Fruit fly (Drosophila melanogaster) whole organism, embryonic: Measurements from ENCODE around the gene CG6739.

Experiments used
- Abd-B ChIP-seq: fragments of 200-800 bp; sonication (Bioruptor generic); optimal IDR thresholded peaks from 2 replicates; lab custom pipeline; 2018; ENCODE audit warnings: missing biosample characterization, mild to moderate bottlenecking, missing genetic modification characterization, moderate library complexity
- Atf-2 ChIP-seq: fragments of 200-800 bp; sonication (Bioruptor generic); optimal IDR thresholded peaks from 2 replicates; lab custom pipeline; 2016; ENCODE audit warnings: missing biosample characterization, missing genetic modification characterization
- CG10462 ChIP-seq: fragments of 200-800 bp; sonication (Bioruptor generic); optimal IDR thresholded peaks from 2 replicates; lab custom pipeline; 2016; ENCODE audit warnings: missing biosample characterization, missing genetic modification characterization
- CG11247 ChIP-seq: fragments of 200-800 bp; sonication (Bioruptor generic); IDR thresholded peaks from 2 replicates; pipeline ENCODE4 v1.3.6; 2022; ENCODE audit warnings: missing biosample characterization, missing genetic modification characterization
- CG11398 ChIP-seq: fragments of 200-800 bp; sonication (Bioruptor generic); optimal IDR thresholded peaks from 2 replicates; lab custom pipeline; 2016; ENCODE audit warnings: missing biosample characterization, missing genetic modification characterization
- CG12236 ChIP-seq: fragments of 200-800 bp; sonication (Bioruptor generic); optimal IDR thresholded peaks from 2 replicates; lab custom pipeline; 2016; ENCODE audit warnings: missing biosample characterization, missing genetic modification characterization
- CG12299 ChIP-seq: fragments of 200-800 bp; sonication (Bioruptor generic); optimal IDR thresholded peaks from 2 replicates; lab custom pipeline; 2018; ENCODE audit warnings: missing biosample characterization, mild to moderate bottlenecking, missing genetic modification characterization
- CG12769 ChIP-seq: fragments of 200-800 bp; sonication (Bioruptor generic); optimal IDR thresholded peaks from 2 replicates; lab custom pipeline; 2019; ENCODE audit warnings: missing biosample characterization, mild to moderate bottlenecking, missing genetic modification characterization, moderate library complexity
- CG15601 ChIP-seq: fragments of 200-800 bp; sonication (Bioruptor generic); optimal IDR thresholded peaks from 3 replicates; lab custom pipeline; 2019; ENCODE audit warnings: missing biosample characterization, mild to moderate bottlenecking, missing genetic modification characterization, moderate library complexity
- CG16813 ChIP-seq: fragments of 200-800 bp; sonication (Bioruptor generic); IDR thresholded peaks from 3 replicates; pipeline ENCODE4 v1.3.6; 2022; ENCODE audit warnings: missing biosample characterization, missing genetic modification characterization; ENCODE audit not compliant: partially characterized antibody
- CG17328 ChIP-seq: fragments of 200-800 bp; sonication (Bioruptor generic); IDR thresholded peaks from 2 replicates; pipeline ENCODE4 v1.3.6; 2022; ENCODE audit warnings: missing biosample characterization, missing genetic modification characterization
- CG17359 ChIP-seq: fragments of 200-800 bp; sonication (Bioruptor generic); optimal IDR thresholded peaks from 3 replicates; lab custom pipeline; 2018; ENCODE audit warnings: missing biosample characterization, mild to moderate bottlenecking, missing genetic modification characterization, moderate library complexity
- CG17385 ChIP-seq: fragments of 200-800 bp; sonication (Bioruptor generic); optimal IDR thresholded peaks from 3 replicates; lab custom pipeline; 2018; ENCODE audit warnings: missing biosample characterization, mild to moderate bottlenecking, missing genetic modification characterization
- CG18476 ChIP-seq: fragments of 200-800 bp; sonication (Bioruptor generic); optimal IDR thresholded peaks from 2 replicates; lab custom pipeline; 2016; ENCODE audit warnings: missing biosample characterization, mild to moderate bottlenecking, missing genetic modification characterization
- CG2875 ChIP-seq: fragments of 200-800 bp; sonication (Bioruptor generic); optimal IDR thresholded peaks from 2 replicates; lab custom pipeline; 2017; ENCODE audit warnings: missing biosample characterization, mild to moderate bottlenecking, missing genetic modification characterization, missing genetic modification reagents
- CG34224 ChIP-seq: fragments of 200-800 bp; sonication (Bioruptor generic); IDR thresholded peaks from 3 replicates; pipeline ENCODE4 v1.3.6; 2022; ENCODE audit warnings: missing biosample characterization, missing genetic modification characterization; ENCODE audit not compliant: partially characterized antibody
- CG34376 ChIP-seq: fragments of 200-800 bp; sonication (Bioruptor generic); optimal IDR thresholded peaks from 2 replicates; lab custom pipeline; 2018; ENCODE audit warnings: missing biosample characterization, mild to moderate bottlenecking, missing genetic modification characterization
- CG3995 ChIP-seq: fragments of 200-800 bp; sonication (Bioruptor generic); optimal IDR thresholded peaks from 3 replicates; lab custom pipeline; 2016; ENCODE audit warnings: missing biosample characterization, missing genetic modification characterization
- CG4282 ChIP-seq: fragments of 200-800 bp; sonication (Bioruptor generic); optimal IDR thresholded peaks from 2 replicates; lab custom pipeline; 2016; ENCODE audit warnings: missing biosample characterization, missing genetic modification characterization
- CG4707 ChIP-seq: fragments of 200-800 bp; sonication (Bioruptor generic); optimal IDR thresholded peaks from 2 replicates; lab custom pipeline; 2018; ENCODE audit warnings: missing biosample characterization, mild to moderate bottlenecking, missing genetic modification characterization, moderate library complexity
- CG9932 ChIP-seq: fragments of 200-800 bp; sonication (Bioruptor generic); IDR thresholded peaks from 2 replicates; pipeline ENCODE4 v1.3.6; 2022; ENCODE audit warnings: missing biosample characterization, missing genetic modification characterization
- Dip3 ChIP-seq: fragments of 200-800 bp; sonication (Bioruptor generic); optimal IDR thresholded peaks from 3 replicates; lab custom pipeline; 2016; ENCODE audit warnings: missing biosample characterization, missing genetic modification characterization
- GATAe ChIP-seq: fragments of 200-800 bp; sonication (Bioruptor generic); conservative IDR thresholded peaks from 2 replicates; pipeline ENCODE4 v1.3.6; 2022; ENCODE audit warnings: missing biosample characterization, missing genetic modification characterization
- Opbp ChIP-seq: fragments of 200-800 bp; sonication (Bioruptor generic); IDR thresholded peaks from 3 replicates; pipeline ENCODE4 v1.3.6; 2022; ENCODE audit warnings: missing biosample characterization, missing genetic modification characterization; ENCODE audit not compliant: partially characterized antibody
- Pdp1 ChIP-seq, 2 experiments: fragments of 200-800 bp; sonication (Bioruptor generic); optimal IDR thresholded peaks; 3 replicates each; lab custom pipeline; 2016; ENCODE audit warnings: missing biosample characterization in 2 of 2, missing genetic modification characterization in 2 of 2, mild to moderate bottlenecking in 1 of 2, moderate library complexity in 1 of 2
- Ravus ChIP-seq: fragments of 200-800 bp; sonication (Bioruptor generic); IDR thresholded peaks from 2 replicates; pipeline ENCODE4 v1.3.6; 2022; ENCODE audit warnings: missing biosample characterization, missing genetic modification characterization
- Rfx ChIP-seq: fragments of 200-800 bp; sonication (Bioruptor generic); IDR thresholded peaks from 2 replicates; pipeline ENCODE4 v1.3.6; 2022; ENCODE audit warnings: missing biosample characterization, missing genetic modification characterization
- Scr ChIP-seq: fragments of 200-800 bp; sonication (Bioruptor generic); IDR thresholded peaks from 2 replicates; pipeline ENCODE4 v1.3.6; 2022; ENCODE audit warnings: missing biosample characterization, missing genetic modification characterization; ENCODE audit not compliant: partially characterized antibody
- al ChIP-seq: fragments of 200-800 bp; sonication (Bioruptor generic); IDR thresholded peaks from 2 replicates; pipeline ENCODE4 v1.3.6; 2022; ENCODE audit warnings: missing biosample characterization, missing genetic modification characterization
- ato ChIP-seq: fragments of 200-800 bp; sonication (Bioruptor generic); IDR thresholded peaks from 2 replicates; pipeline ENCODE4 v1.3.6; 2022; ENCODE audit warnings: missing biosample characterization, missing genetic modification characterization; ENCODE audit not compliant: partially characterized antibody
- bigmax ChIP-seq: fragments of 200-800 bp; sonication (Bioruptor generic); optimal IDR thresholded peaks from 2 replicates; lab custom pipeline; 2018; ENCODE audit warnings: missing biosample characterization, mild to moderate bottlenecking, missing genetic modification characterization
- ci ChIP-seq: fragments of 200-800 bp; sonication (Bioruptor generic); IDR thresholded peaks from 3 replicates; pipeline ENCODE4 v1.3.6; 2022; ENCODE audit warnings: missing biosample characterization, missing genetic modification characterization
- dm ChIP-seq: fragments of 200-800 bp; sonication (Bioruptor generic); optimal IDR thresholded peaks from 3 replicates; lab custom pipeline; 2016; ENCODE audit warnings: missing biosample characterization, missing genetic modification characterization
- ems ChIP-seq: fragments of 200-800 bp; sonication (Bioruptor generic); optimal IDR thresholded peaks from 3 replicates; lab custom pipeline; 2016; ENCODE audit warnings: missing biosample characterization, missing genetic modification characterization
- eve ChIP-seq, 2 experiments: fragments of >200 bp; optimal IDR thresholded peaks; 2 replicates each; lab custom pipeline; 2017; ENCODE audit warnings: missing biosample characterization in 2 of 2, missing genetic modification characterization in 2 of 2
- hbn ChIP-seq: fragments of 200-800 bp; sonication (Bioruptor generic); IDR thresholded peaks from 2 replicates; pipeline ENCODE4 v1.3.6; 2022; ENCODE audit warnings: missing biosample characterization, missing genetic modification characterization; ENCODE audit not compliant: partially characterized antibody
- hkb ChIP-seq, 2 experiments: fragments of 200-800 bp in 1 of 2; fragments of >200 bp in 1 of 2; sonication (Bioruptor generic) in 1 of 2; IDR thresholded peaks in 1 of 2; optimal IDR thresholded peaks in 1 of 2; 2 replicates each; pipeline versions ENCODE4 v1.3.6 to Lab custom; 2017 to 2022; ENCODE audit warnings: missing biosample characterization in 1 of 2, missing genetic modification characterization in 1 of 2
- kah ChIP-seq: fragments of 200-800 bp; sonication (Bioruptor generic); optimal IDR thresholded peaks from 2 replicates; lab custom pipeline; 2018; ENCODE audit warnings: missing biosample characterization, mild to moderate bottlenecking, missing genetic modification characterization
- pfk ChIP-seq: fragments of 200-800 bp; sonication (Bioruptor generic); optimal IDR thresholded peaks from 2 replicates; lab custom pipeline; 2018; ENCODE audit warnings: missing biosample characterization, mild to moderate bottlenecking, missing genetic modification characterization, moderate library complexity
- pho ChIP-seq: fragments of 200-800 bp; sonication (Bioruptor generic); optimal IDR thresholded peaks from 2 replicates; lab custom pipeline; 2016; ENCODE audit warnings: missing biosample characterization, missing genetic modification characterization
- sc ChIP-seq, 3 experiments: fragments of >200 bp in 2 of 3; fragments of 200-800 bp in 1 of 3; sonication (Bioruptor generic) in 1 of 3; optimal IDR thresholded peaks; 2 replicates in 2 of 3; 3 replicates in 1 of 3; lab custom pipeline; 2017; ENCODE audit warnings: mild to moderate bottlenecking in 1 of 3, missing biosample characterization in 1 of 3, missing genetic modification characterization in 1 of 3, missing genetic modification reagents in 1 of 3
- sens-2 ChIP-seq: fragments of 200-800 bp; sonication (Bioruptor generic); IDR thresholded peaks from 2 replicates; pipeline ENCODE4 v1.3.6; 2022; ENCODE audit warnings: missing biosample characterization, missing genetic modification characterization
- sim ChIP-seq: fragments of 200-800 bp; sonication (Bioruptor generic); IDR thresholded peaks from 2 replicates; pipeline ENCODE4 v1.3.6; 2022; ENCODE audit warnings: missing biosample characterization, missing genetic modification characterization
- sisA ChIP-seq: fragments of 200-800 bp; sonication (Bioruptor generic); IDR thresholded peaks from 2 replicates; pipeline ENCODE4 v1.3.6; 2022; ENCODE audit warnings: missing biosample characterization, missing genetic modification characterization
- stc ChIP-seq: fragments of 200-800 bp; sonication (Bioruptor generic); IDR thresholded peaks from 2 replicates; pipeline ENCODE4 v1.3.6; 2022; ENCODE audit warnings: missing biosample characterization, missing genetic modification characterization
- tin ChIP-seq: fragments of 200-800 bp; sonication (Bioruptor generic); optimal IDR thresholded peaks from 3 replicates; lab custom pipeline; 2016; ENCODE audit warnings: missing biosample characterization, missing genetic modification characterization
- wor ChIP-seq: fragments of 200-800 bp; sonication (Bioruptor generic); IDR thresholded peaks from 2 replicates; pipeline ENCODE4 v1.3.6; 2022; ENCODE audit warnings: missing biosample characterization, missing genetic modification characterization
- z ChIP-seq: fragments of 200-800 bp; sonication (Bioruptor generic); IDR thresholded peaks from 3 replicates; pipeline ENCODE4 v1.3.6; 2022; ENCODE audit warnings: missing biosample characterization, missing genetic modification characterization
- zen ChIP-seq: fragments of 200-800 bp; sonication (Bioruptor generic); optimal IDR thresholded peaks from 3 replicates; lab custom pipeline; 2018; ENCODE audit warnings: missing biosample characterization, mild to moderate bottlenecking, missing genetic modification characterization, moderate library complexity
- zf30C ChIP-seq: fragments of 200-800 bp; sonication (Bioruptor generic); optimal IDR thresholded peaks from 3 replicates; lab custom pipeline; 2018; ENCODE audit warnings: missing biosample characterization, mild to moderate bottlenecking, missing genetic modification characterization

The CG6739 gene

dm6 chr2L:7596862-7597261, 11.3 kb upstream of the CG6739 start (continued):
- peak; percentile 48 for TF ChIP-seq CG4282 (GFP tag; lab: Kevin White, UChicago)
- no peak for TF ChIP-seq Rfx (GFP tag; lab: Robert Waterston, UW)
- peak; percentile 57 to 78 for TF ChIP-seq Pdp1 (GFP tag; optimal IDR thresholded peaks at IDR 0.05; lab: Kevin White, UChicago)
- no peak for TF ChIP-seq Scr (GFP tag; lab: Robert Waterston, UW)
- peak; percentile 71 for TF ChIP-seq stc
- no peak for TF ChIP-seq al (GFP tag; lab: Robert Waterston, UW)
- TF ChIP-seq CG12236: peak; percentile 77
- peak; percentile 70 for TF ChIP-seq kah (GFP tag; lab: Kevin White, UChicago)
- TF ChIP-seq Dip3 (GFP tag; lab: Kevin White, UChicago): peak; percentile 38
- no peak for TF ChIP-seq CG34224 (GFP tag; lab: Robert Waterston, UW)
- TF ChIP-seq ems (GFP tag; lab: Kevin White, UChicago): peak; percentile 79
- peak; percentile 94 for TF ChIP-seq sens-2 (GFP tag; lab: Robert Waterston, UW)
- TF ChIP-seq CG15601 (tag; lab: Kevin White, UChicago): peak; percentile 87
- peak; percentile 47 for TF ChIP-seq CG12769 (tag; lab: Kevin White, UChicago)
- TF ChIP-seq bigmax (GFP tag; lab: Kevin White, UChicago): no peak
- TF ChIP-seq eve (GFP tag; optimal IDR thresholded peaks at IDR 0.05; lab: Kevin White, UChicago): peak; percentile 32 to 96
- TF ChIP-seq pho (GFP tag; lab: Kevin White, UChicago): peak; percentile 8
- TF ChIP-seq Ravus (GFP tag; lab: Robert Waterston, UW): no peak
- peak; percentile 50 for TF ChIP-seq dm (GFP tag; lab: Kevin White, UChicago)
- TF ChIP-seq CG11398 (GFP tag; lab: Kevin White, UChicago): peak; percentile 41
- peak; percentile 83 for TF ChIP-seq CG10462 (GFP tag; lab: Kevin White, UChicago)
- no peak for TF ChIP-seq CG3995
- peak; percentile 89 for TF ChIP-seq CG2875 (GFP tag; lab: Kevin White, UChicago)
- TF ChIP-seq wor: peak; percentile 85
- TF ChIP-seq tin (GFP tag; lab: Kevin White, UChicago): peak; percentile 91
- no peak for TF ChIP-seq CG16813 (GFP tag; lab: Robert Waterston, UW)
- TF ChIP-seq CG17359 (tag; lab: Kevin White, UChicago): peak; percentile 88
- no peak for TF ChIP-seq CG34376 (GFP tag; lab: Kevin White, UChicago)
- TF ChIP-seq Opbp: no peak
- no peak for TF ChIP-seq sc (optimal IDR thresholded peaks at IDR 0.05; lab: Kevin White, UChicago)
- TF ChIP-seq sc (GFP tag; optimal IDR thresholded peaks at IDR 0.05; lab: Kevin White, UChicago): peak; percentile 77
- TF ChIP-seq ci: peak; percentile 96
- peak; percentile 92 for TF ChIP-seq zen (tag; lab: Kevin White, UChicago)
- no peak for TF ChIP-seq CG9932 (GFP tag; lab: Robert Waterston, UW)
- peak; percentile 76 for TF ChIP-seq z
- peak; percentile 56 for TF ChIP-seq CG12299 (tag; lab: Kevin White, UChicago)
- TF ChIP-seq GATAe (GFP tag; lab: Robert Waterston, UW): no peak
- TF ChIP-seq Atf-2 (GFP tag; lab: Kevin White, UChicago): peak; percentile 85
- TF ChIP-seq CG18476 (GFP tag; lab: Kevin White, UChicago): peak; percentile 81
- peak; percentile 92 for TF ChIP-seq sim (GFP tag; lab: Robert Waterston, UW)
- TF ChIP-seq CG11247 (GFP tag; lab: Robert Waterston, UW): 0 out of 2 replicates have a peak, but pooled peaks have one; percentile 17
- peak; percentile 75 for TF ChIP-seq CG17385 (GFP tag; lab: Kevin White, UChicago)
- TF ChIP-seq Abd-B (GFP tag; lab: Kevin White, UChicago): peak; percentile 74
- peak; percentile 84 for TF ChIP-seq sisA (GFP tag; lab: Robert Waterston, UW)
- TF ChIP-seq CG17328 (GFP tag; lab: Robert Waterston, UW): peak; percentile 88
- no peak for TF ChIP-seq hbn (GFP tag; lab: Robert Waterston, UW)
- peak; percentile 58 for TF ChIP-seq CG4707
- TF ChIP-seq ato (GFP tag; lab: Robert Waterston, UW): no peak
- peak; percentile 92 for TF ChIP-seq zf30C (GFP tag; lab: Kevin White, UChicago)
- TF ChIP-seq hkb (optimal IDR thresholded peaks at IDR 0.05; lab: Kevin White, UChicago): no peak
- TF ChIP-seq hkb (GFP tag; IDR thresholded peaks at IDR 0.05; lab: Robert Waterston, UW): peak; percentile 87
- TF ChIP-seq pfk (GFP tag; lab: Kevin White, UChicago): no peak
